Worm (Caenorhabditis elegans): Measurements from ENCODE around the gene srd-21.
A peak's percentile ranks its signal among the peaks of the same experiment; 100 is the strongest.

DNA sequence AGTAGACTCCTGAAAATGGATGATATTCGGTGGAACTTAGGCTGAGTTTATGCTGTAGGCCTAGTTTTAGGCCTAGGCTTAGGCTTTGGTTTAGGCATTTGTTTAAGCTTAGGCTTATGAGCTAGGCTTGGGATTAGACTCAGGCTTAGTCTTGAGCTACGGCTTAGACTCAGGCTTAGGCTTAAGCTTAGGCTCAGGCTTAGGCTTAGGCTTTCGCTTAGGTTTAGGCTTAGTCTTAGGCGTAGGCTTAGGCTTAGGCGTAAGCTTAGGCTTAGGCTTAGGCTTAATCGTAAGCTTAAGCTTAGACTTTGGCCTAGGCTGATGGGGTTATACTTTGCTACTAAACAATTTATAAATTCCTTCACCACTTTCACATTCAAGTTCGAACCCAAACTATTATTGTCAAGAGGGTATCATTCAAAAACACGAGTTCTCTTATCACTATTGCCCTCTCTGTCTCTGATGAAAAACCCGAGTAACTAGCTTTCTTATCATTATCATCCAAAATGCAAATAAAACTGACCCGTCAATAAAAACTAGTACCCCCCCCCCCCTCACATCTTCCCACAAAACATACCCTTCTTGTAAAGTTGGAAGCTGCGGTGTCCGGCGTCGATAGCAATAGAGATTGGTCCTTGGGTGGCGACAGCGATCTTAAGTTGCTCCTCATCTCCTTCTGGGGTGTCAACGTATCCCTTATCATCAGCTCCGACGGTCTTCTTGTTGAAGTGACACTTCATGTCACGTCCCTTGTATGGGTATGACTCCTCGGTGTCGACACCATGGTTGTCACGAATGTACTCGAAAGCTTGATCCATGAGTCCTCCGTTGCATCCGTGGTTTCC is 36.5 kb upstream of the srd-21 start:
- TF ChIP-seq tab-1 (GFP tag; IDR thresholded peaks at IDR 0.05) (no peak), ref-1 (GFP tag; conservative IDR thresholded peaks at IDR 0.05) (no peak), klf-2 (GFP tag; conservative IDR thresholded peaks at IDR 0.05) (no peak), ztf-23 (GFP tag; IDR thresholded peaks at IDR 0.05) (no peak), flt-1 (GFP tag; IDR thresholded peaks at IDR 0.05) (no peak), T22C8.4 (GFP tag; IDR thresholded peaks at IDR 0.05) (no peak), ztf-29 (GFP tag; IDR thresholded peaks at IDR 0.05) (peak; percentile 80; the same call in 1 of the 2 replicates), cog-1 (tag; optimal IDR thresholded peaks at IDR 0.05) (no peak)

Data from whole organism, midembryonic.